Worm (Caenorhabditis elegans) whole organism, early embryonic: ENCODE results near the gene F53G2.3.

Experiments
- B0310.2 ChIP-seq: sonication (generic microtip); optimal IDR thresholded peaks from 2 replicates; lab custom pipeline; 2016; ENCODE audit warnings: mild to moderate bottlenecking, missing genetic modification characterization, missing compliant biosample characterization
- F13C5.2 ChIP-seq: sonication (generic microtip); optimal IDR thresholded peaks from 2 replicates; lab custom pipeline; 2017; ENCODE audit warnings: mild to moderate bottlenecking, missing genetic modification characterization, inconsistent platforms, missing compliant biosample characterization
- aly-1 ChIP-seq: sonication (generic microtip); optimal IDR thresholded peaks from 2 replicates; lab custom pipeline; 2016; ENCODE audit warnings: missing genetic modification characterization, missing compliant biosample characterization
- ama-1 ChIP-seq: fragments of 150-350 bp; optimal IDR thresholded peaks from 2 replicates; lab custom pipeline; 2014
- ceh-13 ChIP-seq: fragments of 200-800 bp; sonication (Bioruptor generic); optimal IDR thresholded peaks from 2 replicates; lab custom pipeline; 2018; ENCODE audit warnings: mild to moderate bottlenecking, missing genetic modification characterization, missing compliant biosample characterization
- ceh-36 ChIP-seq: sonication (generic microtip); optimal IDR thresholded peaks from 2 replicates; lab custom pipeline; 2016; ENCODE audit warnings: missing genetic modification characterization, inconsistent platforms, missing compliant biosample characterization
- ets-7 ChIP-seq: sonication (generic microtip); optimal IDR thresholded peaks from 2 replicates; lab custom pipeline; 2016; ENCODE audit warnings: missing genotype, missing genetic modification characterization, missing compliant biosample characterization
- flt-1 ChIP-seq: fragments of 200-800 bp; sonication (Bioruptor generic); IDR thresholded peaks from 2 replicates; pipeline ENCODE4 v1.3.6; 2022; ENCODE audit warnings: missing genetic modification characterization, missing compliant biosample characterization
- hmbx-1 ChIP-seq: sonication (generic microtip); optimal IDR thresholded peaks from 2 replicates; lab custom pipeline; 2016; ENCODE audit warnings: mild to moderate bottlenecking, missing genetic modification characterization, missing compliant biosample characterization
- hmg-4 ChIP-seq: fragments of 200-800 bp; sonication (Bioruptor generic); optimal IDR thresholded peaks from 2 replicates; lab custom pipeline; 2018; ENCODE audit warnings: mild to moderate bottlenecking, missing genetic modification characterization, missing compliant biosample characterization
- hnd-1 ChIP-seq: sonication (generic microtip); optimal IDR thresholded peaks from 2 replicates; lab custom pipeline; 2016; ENCODE audit warnings: missing genetic modification characterization, missing compliant biosample characterization
- pes-1 ChIP-seq: fragments of 200-800 bp; sonication (Bioruptor generic); IDR thresholded peaks from 2 replicates; pipeline ENCODE4 v1.3.6; 2022; ENCODE audit warnings: missing genetic modification reagents, missing genetic modification characterization, missing compliant biosample characterization
- scrt-1 ChIP-seq: fragments of 200-800 bp; sonication (Bioruptor generic); IDR thresholded peaks from 2 replicates; pipeline ENCODE4 v1.3.6; 2022; ENCODE audit warnings: missing genetic modification characterization, missing compliant biosample characterization
- sea-1 ChIP-seq: fragments of 200-800 bp; sonication (Bioruptor generic); conservative IDR thresholded peaks from 2 replicates; pipeline ENCODE4 v1.3.6; 2022; ENCODE audit warnings: missing genetic modification characterization, missing compliant biosample characterization
- tbx-11 ChIP-seq: fragments of 200-800 bp; sonication (Bioruptor generic); IDR thresholded peaks from 2 replicates; pipeline ENCODE4 v1.3.6; 2022; ENCODE audit warnings: missing genetic modification characterization, missing compliant biosample characterization
- tbx-37 ChIP-seq: fragments of 200-800 bp; sonication (Bioruptor generic); conservative IDR thresholded peaks from 2 replicates; pipeline ENCODE4 v1.3.6; 2022; ENCODE audit warnings: missing genetic modification reagents, missing genetic modification characterization, missing compliant biosample characterization
- tra-4 ChIP-seq: sonication (generic microtip); optimal IDR thresholded peaks from 2 replicates; lab custom pipeline; 2017; ENCODE audit warnings: missing genetic modification characterization, missing compliant biosample characterization

F53G2.3 gene

DNA sequence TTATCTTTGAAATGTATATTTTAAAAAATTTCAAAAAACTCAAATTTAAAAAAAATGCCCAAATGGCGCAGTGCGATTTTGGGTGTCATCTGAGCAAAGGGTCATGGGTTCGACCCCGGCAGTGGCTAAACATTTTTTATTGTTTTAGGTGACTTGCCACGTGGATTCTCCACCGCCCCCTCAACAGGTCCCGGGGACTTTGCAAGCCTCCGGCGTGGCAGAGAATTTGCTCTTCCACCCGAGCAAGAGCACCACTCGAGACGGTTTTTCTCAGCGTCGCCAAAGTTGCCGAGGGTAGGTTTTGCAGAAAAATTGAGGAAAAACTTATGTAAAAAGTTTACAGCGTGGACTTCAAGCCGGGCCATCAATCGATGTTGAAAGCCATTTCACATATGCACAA is 35.0 kb upstream of the F53G2.3 start:
- TF ChIP-seq hmbx-1 (tag; lab: Kevin White, UChicago) (no peak), B0310.2 (tag; lab: Kevin White, UChicago) (no peak), tra-4 (tag; lab: Kevin White, UChicago) (no peak), ceh-13 (GFP tag; lab: Kevin White, UChicago) (no peak), F13C5.2 (tag; lab: Kevin White, UChicago) (no peak), tbx-11 (GFP tag; lab: Robert Waterston, UW) (no peak), flt-1 (GFP tag; lab: Robert Waterston, UW) (no peak)

ce11 chrII:2446727-2447126 is 33.5 kb upstream of the F53G2.3 start:
- TF ChIP-seq scrt-1 (GFP tag; lab: Robert Waterston, UW): no peak

- TF ChIP-seq tbx-37 (GFP tag; lab: Robert Waterston, UW) (peak; percentile 31; the same call in 1 of the 2 replicates), pes-1 (peak; percentile 58; the same call in 1 of the 2 replicates), ama-1 (no peak), ceh-36 (tag; lab: Kevin White, UChicago) (no peak), aly-1 (tag; lab: Kevin White, UChicago) (no peak)
Observed at ce11 chrII:2450990-2451389, 29.2 kb upstream of the F53G2.3 start.

- no peak for TF ChIP-seq flt-1 (GFP tag; lab: Robert Waterston, UW)
- peak; percentile 75 for TF ChIP-seq ama-1
- TF ChIP-seq sea-1 (GFP tag; lab: Robert Waterston, UW): no peak
Observed at ce11 chrII:2452492-2452891, 27.7 kb upstream of the F53G2.3 start.

ce11 chrII:2454822-2455221 is 25.4 kb upstream of the F53G2.3 start:
- TF ChIP-seq hmbx-1 (tag; lab: Kevin White, UChicago): no peak
- no peak for TF ChIP-seq F13C5.2 (tag; lab: Kevin White, UChicago)
- no peak for TF ChIP-seq hnd-1 (tag; lab: Kevin White, UChicago)
- no peak for TF ChIP-seq tbx-11 (GFP tag; lab: Robert Waterston, UW)
- TF ChIP-seq ceh-13 (GFP tag; lab: Kevin White, UChicago): no peak
- TF ChIP-seq hmg-4: no peak
- no peak for TF ChIP-seq ama-1
- no peak for TF ChIP-seq ets-7
- TF ChIP-seq tra-4 (tag; lab: Kevin White, UChicago): no peak
- no peak for TF ChIP-seq tbx-37 (GFP tag; lab: Robert Waterston, UW)
- TF ChIP-seq aly-1 (tag; lab: Kevin White, UChicago): no peak
- TF ChIP-seq B0310.2 (tag; lab: Kevin White, UChicago): no peak
- no peak for TF ChIP-seq pes-1
- TF ChIP-seq scrt-1 (GFP tag; lab: Robert Waterston, UW): no peak
- TF ChIP-seq flt-1 (GFP tag; lab: Robert Waterston, UW): no peak
- no peak for TF ChIP-seq ceh-36 (tag; lab: Kevin White, UChicago)
- TF ChIP-seq sea-1 (GFP tag; lab: Robert Waterston, UW): no peak

DNA sequence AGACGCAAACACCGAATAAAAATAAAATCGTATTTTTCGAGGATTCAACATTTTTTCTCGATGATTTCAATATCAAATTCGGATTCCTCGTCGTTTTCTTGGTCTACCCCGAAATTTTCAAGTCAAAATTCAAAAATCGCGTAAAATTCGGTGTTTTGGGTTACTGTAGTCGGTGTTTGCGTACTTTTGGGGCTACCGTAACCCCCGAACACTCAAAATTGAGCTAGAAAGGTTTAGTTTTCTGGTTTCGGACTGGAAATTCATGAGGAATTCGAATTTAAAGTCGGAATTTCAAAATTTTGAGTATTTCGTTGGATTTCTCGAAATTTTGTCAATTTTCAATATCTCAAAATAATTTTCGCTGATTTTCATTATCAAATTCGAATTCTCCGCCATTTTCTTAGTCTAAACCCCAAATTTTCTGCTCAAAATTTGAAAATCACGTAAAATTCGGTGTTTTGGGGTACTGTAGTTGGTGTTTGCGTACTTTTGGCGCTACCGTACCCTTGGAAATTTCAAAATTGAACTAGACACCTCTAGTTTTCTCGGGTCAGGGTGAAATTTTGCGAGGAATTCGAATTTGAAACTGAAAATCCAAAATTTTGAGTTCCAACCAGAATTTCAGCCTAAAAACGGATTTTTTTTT is 24.1 kb upstream of the F53G2.3 start:
- TF ChIP-seq ceh-13 (GFP tag; lab: Kevin White, UChicago): no peak
- TF ChIP-seq tra-4 (tag; lab: Kevin White, UChicago): no peak
- no peak for TF ChIP-seq flt-1 (GFP tag; lab: Robert Waterston, UW)
- no peak for TF ChIP-seq B0310.2 (tag; lab: Kevin White, UChicago)
- TF ChIP-seq scrt-1 (GFP tag; lab: Robert Waterston, UW): no peak
- no peak for TF ChIP-seq pes-1

DNA sequence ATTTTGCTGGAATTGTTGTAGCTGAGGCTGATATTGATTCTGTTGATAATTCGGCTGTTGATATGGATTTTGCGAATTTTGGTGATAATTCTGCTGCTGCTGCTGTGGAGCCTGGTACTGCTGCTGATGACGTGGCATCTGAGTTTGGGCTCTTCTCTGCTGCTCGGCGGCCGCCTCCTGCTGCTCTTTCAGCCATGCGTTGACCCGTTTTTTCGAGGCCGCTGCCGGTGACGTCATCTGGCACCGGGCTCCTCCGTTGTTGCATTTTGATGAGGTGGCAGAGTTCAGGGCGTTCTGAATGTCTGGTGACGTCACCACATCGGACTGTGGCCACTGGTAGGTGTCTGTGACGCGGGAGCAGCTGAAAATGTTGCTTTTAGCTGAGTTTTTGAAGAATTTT is 23.2 kb upstream of the F53G2.3 start:
- TF ChIP-seq hmbx-1 (tag; lab: Kevin White, UChicago): no peak
- no peak for TF ChIP-seq ceh-36 (tag; lab: Kevin White, UChicago)
- TF ChIP-seq flt-1 (GFP tag; lab: Robert Waterston, UW): no peak
- TF ChIP-seq sea-1 (GFP tag; lab: Robert Waterston, UW): no peak
- TF ChIP-seq tra-4 (tag; lab: Kevin White, UChicago): no peak
- TF ChIP-seq pes-1: no peak
- TF ChIP-seq hnd-1 (tag; lab: Kevin White, UChicago): no peak
- TF ChIP-seq ets-7: no peak
- TF ChIP-seq scrt-1 (GFP tag; lab: Robert Waterston, UW): no peak
- no peak for TF ChIP-seq B0310.2 (tag; lab: Kevin White, UChicago)
- no peak for TF ChIP-seq tbx-11 (GFP tag; lab: Robert Waterston, UW)
- no peak for TF ChIP-seq ama-1

DNA sequence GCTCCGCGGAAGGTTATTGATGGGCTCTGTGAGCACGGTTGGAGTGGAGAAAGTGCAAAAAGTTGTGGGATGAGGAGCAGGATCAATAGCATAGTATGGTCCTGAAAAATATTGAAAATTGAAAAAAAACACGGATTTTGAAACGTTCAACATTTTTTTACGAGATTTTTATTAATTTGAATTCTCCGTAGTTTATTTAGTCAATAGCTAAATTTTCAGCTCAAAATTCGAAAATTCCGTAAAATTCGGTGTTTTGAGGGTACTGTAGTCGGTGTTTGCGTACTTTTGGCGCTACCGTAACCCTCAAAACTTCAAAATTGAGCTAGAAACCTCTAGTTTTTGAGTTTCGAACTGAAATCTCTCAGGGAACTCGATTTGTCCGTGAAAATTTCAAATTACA is 21.3 kb upstream of the F53G2.3 start, which contains the start of gene pqn-42:
Gene pqn-42, minus strand, starts transcription at position 101 of the 400 bp plus-strand sequence.
- TF ChIP-seq tbx-37 (GFP tag; lab: Robert Waterston, UW) (no peak), flt-1 (GFP tag; lab: Robert Waterston, UW) (no peak), B0310.2 (tag; lab: Kevin White, UChicago) (no peak), ceh-36 (tag; lab: Kevin White, UChicago) (no peak), scrt-1 (GFP tag; lab: Robert Waterston, UW) (no peak), hmbx-1 (tag; lab: Kevin White, UChicago) (no peak), tbx-11 (GFP tag; lab: Robert Waterston, UW) (no peak), aly-1 (tag; lab: Kevin White, UChicago) (no peak), F13C5.2 (tag; lab: Kevin White, UChicago) (no peak), hnd-1 (tag; lab: Kevin White, UChicago) (no peak), tra-4 (tag; lab: Kevin White, UChicago) (no peak), ceh-13 (GFP tag; lab: Kevin White, UChicago) (no peak), sea-1 (GFP tag; lab: Robert Waterston, UW) (no peak), pes-1 (no peak), ama-1 (no peak), ets-7 (no peak), hmg-4 (no peak)
